Worm (Caenorhabditis elegans): ENCODE measurements around the gene sru-36.

ce11 chrV:9848576-9848975 lies 7.1 kb downstream of the sru-36 start:
- TF ChIP-seq F13H6.1 (tag; optimal IDR thresholded peaks at IDR 0.05) (no peak), nhr-11 (tag; optimal IDR thresholded peaks at IDR 0.05) (no peak), ztf-11 (tag; optimal IDR thresholded peaks at IDR 0.05) (no peak), nhr-237 (tag; optimal IDR thresholded peaks at IDR 0.05) (no peak), blmp-1 (tag; optimal IDR thresholded peaks at IDR 0.05; ENCODE audit: insufficient read depth) (no peak), nhr-77 (tag; optimal IDR thresholded peaks at IDR 0.05) (no peak), ztf-4 (tag; optimal IDR thresholded peaks at IDR 0.05) (no peak), nhr-10 (tag; optimal IDR thresholded peaks at IDR 0.05) (no peak), snpc-4 (tag; optimal IDR thresholded peaks at IDR 0.05) (no peak), nhr-12 (tag; optimal IDR thresholded peaks at IDR 0.05) (no peak), unc-62 (GFP tag; optimal IDR thresholded peaks at IDR 0.05) (no peak), fos-1 (tag; optimal IDR thresholded peaks at IDR 0.05) (no peak), elt-3 (tag; optimal IDR thresholded peaks at IDR 0.05) (no peak)

All from whole organism, L2 larva.